Fruit fly (Drosophila melanogaster) S2 (cell line): ENCODE measurements around the gene Chd3.

Experiments
- CG8478 ChIP-seq: fragments of >200 bp; optimal IDR thresholded peaks from 2 replicates; lab custom pipeline; 2018
- CTCF ChIP-seq, 2 experiments: fragments of >200 bp; optimal IDR thresholded peaks; 2 replicates each; lab custom pipeline; 2018

- no peak for TF ChIP-seq CTCF (optimal IDR thresholded peaks at IDR 0.05; lab: Kevin White, UChicago)
- no peak for TF ChIP-seq CG8478 (lab: Kevin White, UChicago)
Observed at dm6 chr3L:19482014-19482413, 35.0 kb downstream of the Chd3 start.
